Fruit fly (Drosophila melanogaster) whole organism, embryonic: ENCODE data around the gene lin-28.

Experiments used
- Atf-2 ChIP-seq: fragments of 200-800 bp; sonication (Bioruptor generic); optimal IDR thresholded peaks from 2 replicates; lab custom pipeline; 2016; ENCODE audit warnings: missing biosample characterization, missing genetic modification characterization
- Atf6 ChIP-seq: fragments of 200-800 bp; sonication (Bioruptor generic); IDR thresholded peaks from 2 replicates; pipeline ENCODE4 v1.3.6; 2022; ENCODE audit warnings: missing biosample characterization, missing genetic modification characterization
- Bgb ChIP-seq: fragments of 200-800 bp; sonication (Bioruptor generic); IDR thresholded peaks from 2 replicates; pipeline ENCODE4 v1.3.6; 2022; ENCODE audit warnings: missing biosample characterization, missing genetic modification characterization; ENCODE audit not compliant: partially characterized antibody
- Blimp-1 ChIP-seq: fragments of 200-800 bp; sonication (Bioruptor generic); optimal IDR thresholded peaks from 3 replicates; lab custom pipeline; 2018; ENCODE audit warnings: missing biosample characterization, missing genetic modification characterization, mild to moderate bottlenecking, moderate library complexity, missing genetic modification reagents
- BtbVII ChIP-seq: fragments of 200-800 bp; sonication (Bioruptor generic); optimal IDR thresholded peaks from 3 replicates; lab custom pipeline; 2017; ENCODE audit warnings: missing biosample characterization, mild to moderate bottlenecking, missing genetic modification characterization
- CG10321 ChIP-seq: fragments of 200-800 bp; sonication (Bioruptor generic); IDR thresholded peaks from 2 replicates; pipeline ENCODE4 v1.3.6; 2022; ENCODE audit warnings: missing biosample characterization, missing genetic modification characterization
- CG10654 ChIP-seq: fragments of 200-800 bp; sonication (Bioruptor generic); optimal IDR thresholded peaks from 2 replicates; lab custom pipeline; 2016; ENCODE audit warnings: missing biosample characterization, missing genetic modification characterization
- CG10959 ChIP-seq: fragments of 200-800 bp; sonication (Bioruptor generic); IDR thresholded peaks from 2 replicates; pipeline ENCODE4 v1.3.6; 2022; ENCODE audit warnings: missing biosample characterization, missing genetic modification characterization
- CG11247 ChIP-seq: fragments of 200-800 bp; sonication (Bioruptor generic); IDR thresholded peaks from 2 replicates; pipeline ENCODE4 v1.3.6; 2022; ENCODE audit warnings: missing biosample characterization, missing genetic modification characterization
- CG11696 ChIP-seq: fragments of 200-800 bp; sonication (Bioruptor generic); IDR thresholded peaks from 2 replicates; pipeline ENCODE4 v1.3.6; 2022; ENCODE audit warnings: missing biosample characterization, missing genetic modification characterization
- CG12769 ChIP-seq: fragments of 200-800 bp; sonication (Bioruptor generic); optimal IDR thresholded peaks from 2 replicates; lab custom pipeline; 2019; ENCODE audit warnings: missing biosample characterization, mild to moderate bottlenecking, missing genetic modification characterization, moderate library complexity
- CG14014 ChIP-seq: fragments of 200-800 bp; sonication (Bioruptor generic); IDR thresholded peaks from 2 replicates; pipeline ENCODE4 v1.3.6; 2022; ENCODE audit warnings: missing biosample characterization, missing genetic modification characterization
- CG1529 ChIP-seq: fragments of 200-800 bp; sonication (Bioruptor generic); optimal IDR thresholded peaks from 3 replicates; lab custom pipeline; 2018; ENCODE audit warnings: missing biosample characterization, missing genetic modification characterization
- CG17802 ChIP-seq: fragments of 200-800 bp; sonication (Bioruptor generic); optimal IDR thresholded peaks from 2 replicates; lab custom pipeline; 2018; ENCODE audit warnings: missing biosample characterization, mild to moderate bottlenecking, missing genetic modification characterization, moderate library complexity
- CG1792 ChIP-seq: fragments of 200-800 bp; sonication (Bioruptor generic); optimal IDR thresholded peaks from 2 replicates; lab custom pipeline; 2016; ENCODE audit warnings: missing biosample characterization, missing genetic modification characterization
- CG18262 ChIP-seq: fragments of 200-800 bp; optimal IDR thresholded peaks from 3 replicates; lab custom pipeline; 2019; ENCODE audit warnings: missing biosample characterization, mild to moderate bottlenecking, missing genetic modification characterization, moderate library complexity
- CG2199 ChIP-seq: fragments of 200-800 bp; sonication (Bioruptor generic); IDR thresholded peaks from 3 replicates; pipeline ENCODE4 v1.3.6; 2022; ENCODE audit warnings: missing biosample characterization, missing genetic modification characterization
- CG31441 ChIP-seq: fragments of 200-800 bp; sonication (Bioruptor generic); IDR thresholded peaks from 2 replicates; pipeline ENCODE4 v1.3.6; 2022; ENCODE audit warnings: missing biosample characterization, missing genetic modification characterization
- CG33557 ChIP-seq: fragments of 200-800 bp; sonication (Bioruptor generic); optimal IDR thresholded peaks from 2 replicates; lab custom pipeline; 2019; ENCODE audit warnings: missing biosample characterization, mild to moderate bottlenecking, missing genetic modification characterization, moderate library complexity
- CG34376 ChIP-seq: fragments of 200-800 bp; sonication (Bioruptor generic); optimal IDR thresholded peaks from 2 replicates; lab custom pipeline; 2018; ENCODE audit warnings: missing biosample characterization, mild to moderate bottlenecking, missing genetic modification characterization
- CG6765 ChIP-seq: fragments of 200-800 bp; sonication (Bioruptor generic); optimal IDR thresholded peaks from 3 replicates; lab custom pipeline; 2017; ENCODE audit warnings: missing biosample characterization, mild to moderate bottlenecking, missing genetic modification characterization
- CG6791 ChIP-seq: fragments of 200-800 bp; sonication (Bioruptor generic); IDR thresholded peaks from 3 replicates; pipeline ENCODE4 v1.3.6; 2022; ENCODE audit warnings: missing biosample characterization, missing genetic modification characterization; ENCODE audit not compliant: partially characterized antibody
- CG7372 ChIP-seq: fragments of 200-800 bp; sonication (Bioruptor generic); IDR thresholded peaks from 2 replicates; pipeline ENCODE4 v1.3.6; 2022; ENCODE audit warnings: missing biosample characterization, missing genetic modification characterization
- CG9932 ChIP-seq: fragments of 200-800 bp; sonication (Bioruptor generic); IDR thresholded peaks from 2 replicates; pipeline ENCODE4 v1.3.6; 2022; ENCODE audit warnings: missing biosample characterization, missing genetic modification characterization
- Dll ChIP-seq: fragments of 200-800 bp; sonication (Bioruptor generic); IDR thresholded peaks from 4 replicates; pipeline ENCODE4 v1.3.6; 2022; ENCODE audit warnings: missing biosample characterization, missing genetic modification characterization; ENCODE audit not compliant: partially characterized antibody
- Doc2 ChIP-seq: fragments of 200-800 bp; sonication (Bioruptor generic); IDR thresholded peaks from 2 replicates; pipeline ENCODE4 v1.3.6; 2022; ENCODE audit warnings: missing biosample characterization, missing genetic modification characterization
- Ets65A ChIP-seq: fragments of 200-800 bp; sonication (Bioruptor generic); peaks from one replicate; lab custom pipeline; 2016; ENCODE audit warnings: missing biosample characterization, missing genetic modification characterization
- NfI ChIP-seq: fragments of 200-800 bp; sonication (Bioruptor generic); optimal IDR thresholded peaks from 3 replicates; lab custom pipeline; 2018; ENCODE audit warnings: missing biosample characterization, mild to moderate bottlenecking, missing genetic modification characterization, moderate library complexity
- Scr ChIP-seq: fragments of 200-800 bp; sonication (Bioruptor generic); IDR thresholded peaks from 2 replicates; pipeline ENCODE4 v1.3.6; 2022; ENCODE audit warnings: missing biosample characterization, missing genetic modification characterization; ENCODE audit not compliant: partially characterized antibody
- Sry-δ ChIP-seq: fragments of 200-800 bp; sonication (Bioruptor generic); optimal IDR thresholded peaks from 2 replicates; lab custom pipeline; 2016; ENCODE audit warnings: missing biosample characterization, missing genetic modification characterization
- Vsx1 ChIP-seq: fragments of 200-800 bp; sonication (Bioruptor generic); optimal IDR thresholded peaks from 2 replicates; lab custom pipeline; 2017; ENCODE audit warnings: missing biosample characterization, mild to moderate bottlenecking, missing genetic modification characterization, missing genetic modification reagents
- Xbp1 ChIP-seq: fragments of 200-800 bp; sonication (Bioruptor generic); optimal IDR thresholded peaks from 3 replicates; lab custom pipeline; 2016; ENCODE audit warnings: missing biosample characterization, mild to moderate bottlenecking, missing genetic modification characterization
- amos ChIP-seq: fragments of 200-800 bp; sonication (Bioruptor generic); IDR thresholded peaks from 2 replicates; pipeline ENCODE4 v1.3.6; 2022; ENCODE audit warnings: missing biosample characterization, missing genetic modification characterization; ENCODE audit not compliant: partially characterized antibody
- ash1 ChIP-seq: fragments of 200-800 bp; sonication (Bioruptor generic); optimal IDR thresholded peaks from 2 replicates; lab custom pipeline; 2018; ENCODE audit warnings: missing biosample characterization, mild to moderate bottlenecking, missing genetic modification characterization
- da ChIP-seq: fragments of 200-800 bp; sonication (Bioruptor generic); optimal IDR thresholded peaks from 2 replicates; lab custom pipeline; 2016; ENCODE audit warnings: missing biosample characterization, missing genetic modification characterization
- dati ChIP-seq: fragments of 200-800 bp; sonication (Bioruptor generic); IDR thresholded peaks from 2 replicates; pipeline ENCODE4 v1.3.6; 2022; ENCODE audit warnings: missing biosample characterization, missing genetic modification characterization
- dpn ChIP-seq, 2 experiments: fragments of 200-800 bp; sonication (Bioruptor generic); optimal IDR thresholded peaks; 3 replicates each; lab custom pipeline; 2016; ENCODE audit warnings: missing biosample characterization in 2 of 2, missing genetic modification characterization in 2 of 2
- emc ChIP-seq: fragments of 200-800 bp; sonication (Bioruptor generic); optimal IDR thresholded peaks from 2 replicates; lab custom pipeline; 2016; ENCODE audit warnings: missing biosample characterization, missing genetic modification characterization
- gsb-n ChIP-seq: fragments of 200-800 bp; sonication (Bioruptor generic); optimal IDR thresholded peaks from 3 replicates; lab custom pipeline; 2018; ENCODE audit warnings: missing biosample characterization, mild to moderate bottlenecking, missing genetic modification characterization
- h ChIP-seq: fragments of >200 bp; optimal IDR thresholded peaks from 2 replicates; lab custom pipeline; 2017
- hb ChIP-seq: fragments of 200-800 bp; sonication (Bioruptor generic); IDR thresholded peaks from 3 replicates; pipeline ENCODE4 v1.3.6; 2022; ENCODE audit warnings: missing biosample characterization, missing genetic modification characterization; ENCODE audit not compliant: partially characterized antibody
- hth ChIP-seq: fragments of >200 bp; optimal IDR thresholded peaks from 2 replicates; lab custom pipeline; 2017; ENCODE audit warnings: inconsistent platforms
- kni ChIP-seq: fragments of 200-800 bp; sonication (Bioruptor generic); optimal IDR thresholded peaks from 3 replicates; lab custom pipeline; 2017; ENCODE audit warnings: mild to moderate bottlenecking, missing biosample characterization, missing genetic modification reagents, missing genetic modification characterization
- lbe ChIP-seq: fragments of 200-800 bp; sonication (Bioruptor generic); optimal IDR thresholded peaks from 2 replicates; lab custom pipeline; 2016; ENCODE audit warnings: missing biosample characterization, mild to moderate bottlenecking, missing genetic modification characterization
- lov ChIP-seq, 2 experiments: fragments of 200-800 bp in 1 of 2; fragments of >200 bp in 1 of 2; sonication (Bioruptor generic) in 1 of 2; IDR thresholded peaks in 1 of 2; optimal IDR thresholded peaks in 1 of 2; 2 replicates in 1 of 2; 3 replicates in 1 of 2; pipeline versions ENCODE4 v1.3.6 to Lab custom; 2017 to 2022; ENCODE audit warnings: missing biosample characterization in 1 of 2, missing genetic modification characterization in 1 of 2
- p53 ChIP-seq: fragments of 200-800 bp; sonication (Bioruptor generic); optimal IDR thresholded peaks from 2 replicates; lab custom pipeline; 2016; ENCODE audit warnings: missing biosample characterization, missing genetic modification characterization
- pb ChIP-seq: fragments of 200-800 bp; sonication (Bioruptor generic); optimal IDR thresholded peaks from 3 replicates; lab custom pipeline; 2016; ENCODE audit warnings: missing biosample characterization, missing genetic modification characterization
- phol ChIP-seq: fragments of 200-800 bp; sonication (Bioruptor generic); optimal IDR thresholded peaks from 3 replicates; lab custom pipeline; 2018; ENCODE audit warnings: missing biosample characterization, mild to moderate bottlenecking, missing genetic modification characterization, moderate library complexity
- shn ChIP-seq: fragments of 200-800 bp; sonication (Bioruptor generic); optimal IDR thresholded peaks from 3 replicates; lab custom pipeline; 2016; ENCODE audit warnings: missing biosample characterization, missing genetic modification characterization
- toy ChIP-seq: fragments of 200-800 bp; sonication (Bioruptor generic); IDR thresholded peaks from 2 replicates; pipeline ENCODE4 v1.3.6; 2022; ENCODE audit warnings: missing biosample characterization, missing genetic modification characterization

Gene lin-28

DNA sequence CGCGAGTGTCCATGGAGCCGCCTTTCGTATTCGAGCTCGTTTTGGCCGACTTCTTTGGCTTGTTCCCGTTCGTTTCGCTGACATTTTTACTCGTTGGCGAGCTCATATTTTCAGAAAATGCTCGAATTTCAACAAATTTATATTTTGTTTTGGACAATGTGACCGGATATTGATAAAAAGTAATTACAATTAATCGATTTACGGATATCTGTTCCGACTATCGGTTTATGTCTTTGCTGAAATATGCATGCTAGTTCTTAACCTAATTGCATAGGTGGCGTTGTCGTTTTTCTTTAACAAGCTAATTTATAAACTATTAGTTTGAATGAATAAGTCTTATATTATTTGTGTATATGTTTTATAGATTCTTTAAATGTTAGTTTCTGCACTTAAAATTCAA lies 46.4 kb upstream of the lin-28 start, which contains the start of gene Eaf6 (continued):
- TF ChIP-seq shn = no peak
- no peak for TF ChIP-seq CG11696 (GFP tag; lab: Robert Waterston, UW)
- TF ChIP-seq Sry-δ (GFP tag; lab: Kevin White, UChicago) = peak; percentile 32
- no peak for TF ChIP-seq p53 (GFP tag; lab: Kevin White, UChicago)
- TF ChIP-seq emc (GFP tag; lab: Kevin White, UChicago) = no peak
- TF ChIP-seq CG34376 (GFP tag; lab: Kevin White, UChicago) = no peak
- TF ChIP-seq h (lab: Kevin White, UChicago) = no peak
- no peak for TF ChIP-seq Xbp1 (GFP tag; lab: Kevin White, UChicago)
- TF ChIP-seq, all 482 proteins: peak for 64

- TF ChIP-seq CG6791 (GFP tag; lab: Robert Waterston, UW) = no peak
- TF ChIP-seq Blimp-1 (GFP tag; lab: Kevin White, UChicago) = peak; percentile 99
- no peak for TF ChIP-seq CG10654 (GFP tag; lab: Kevin White, UChicago)
- peak; percentile 82 for TF ChIP-seq Ets65A (GFP tag; lab: Kevin White, UChicago)
- no peak for TF ChIP-seq gsb-n (tag; lab: Kevin White, UChicago)
- no peak for TF ChIP-seq toy (GFP tag; lab: Robert Waterston, UW)
- no peak for TF ChIP-seq CG18262 (tag; lab: Kevin White, UChicago)
- TF ChIP-seq Vsx1 (GFP tag; lab: Kevin White, UChicago) = no peak
- no peak for TF ChIP-seq lov (optimal IDR thresholded peaks at IDR 0.05; lab: Kevin White, UChicago)
- 0 out of 3 replicates have a peak, but pooled peaks have one; percentile 29 for TF ChIP-seq lov (GFP tag; IDR thresholded peaks at IDR 0.05; lab: Robert Waterston, UW)
- TF ChIP-seq phol (tag; lab: Kevin White, UChicago) = no peak
- TF ChIP-seq CG1529 (GFP tag; lab: Kevin White, UChicago) = no peak
- TF ChIP-seq CG6765 (GFP tag; lab: Kevin White, UChicago) = no peak
- no peak for TF ChIP-seq Atf6 (GFP tag; lab: Robert Waterston, UW)
- no peak for TF ChIP-seq Dll (GFP tag; lab: Robert Waterston, UW)
- TF ChIP-seq CG7372 (GFP tag; lab: Robert Waterston, UW) = peak; percentile 76
- TF ChIP-seq CG10321 (GFP tag; lab: Robert Waterston, UW) = no peak
- no peak for TF ChIP-seq CG11247
- TF ChIP-seq dati (GFP tag; lab: Robert Waterston, UW) = no peak
- no peak for TF ChIP-seq BtbVII (GFP tag; lab: Kevin White, UChicago)
- no peak for TF ChIP-seq NfI (GFP tag; lab: Kevin White, UChicago)
- TF ChIP-seq dpn (GFP tag; optimal IDR thresholded peaks at IDR 0.05; lab: Kevin White, UChicago) = no peak
- no peak for TF ChIP-seq Atf-2 (GFP tag; lab: Kevin White, UChicago)
- no peak for TF ChIP-seq CG9932 (GFP tag; lab: Robert Waterston, UW)
- peak; percentile 4 for TF ChIP-seq CG33557
- TF ChIP-seq da = no peak
- TF ChIP-seq pb (GFP tag; lab: Kevin White, UChicago) = no peak
- TF ChIP-seq CG2199 (GFP tag; lab: Robert Waterston, UW) = no peak
- no peak for TF ChIP-seq Bgb
- TF ChIP-seq CG1792 (GFP tag; lab: Kevin White, UChicago) = no peak
- TF ChIP-seq CG10959 (GFP tag; lab: Robert Waterston, UW) = no peak
- TF ChIP-seq lbe = no peak
- TF ChIP-seq CG12769 (tag; lab: Kevin White, UChicago) = no peak
- no peak for TF ChIP-seq ash1 (GFP tag; lab: Kevin White, UChicago)
- TF ChIP-seq Doc2 = no peak
- TF ChIP-seq hb (GFP tag; lab: Robert Waterston, UW) = no peak
- TF ChIP-seq CG31441 (GFP tag; lab: Robert Waterston, UW) = no peak
- TF ChIP-seq hth = no peak
- no peak for TF ChIP-seq CG17802 (tag; lab: Kevin White, UChicago)
- TF ChIP-seq kni (GFP tag; lab: Kevin White, UChicago) = peak; percentile 44
- no peak for TF ChIP-seq Scr
- no peak for TF ChIP-seq amos (GFP tag; lab: Robert Waterston, UW)
- TF ChIP-seq CG14014 (GFP tag; lab: Robert Waterston, UW) = no peak
Measured at dm6 chr3L:5608786-5609370, 45.6 kb upstream of the lin-28 start.
